Worm (Caenorhabditis elegans) whole organism, L1 larva: ENCODE results near the gene T25F10.3.

Experiments used
- hpl-2 ChIP-seq: fragments of 150-350 bp; optimal IDR thresholded peaks from 2 replicates; lab custom pipeline; 2014; ENCODE audit warnings: missing biosample characterization, missing genetic modification reagents, missing genetic modification characterization
- nhr-20 ChIP-seq: sonication (generic microtip); optimal IDR thresholded peaks from 2 replicates; lab custom pipeline; 2016; ENCODE audit warnings: mild to moderate bottlenecking, missing genetic modification characterization, missing compliant biosample characterization
- pqm-1 ChIP-seq: sonication (generic microtip); optimal IDR thresholded peaks from 3 replicates; lab custom pipeline; 2017; ENCODE audit warnings: missing biosample characterization, missing genetic modification characterization
- zip-4 ChIP-seq: fragments of 200-800 bp; sonication (Bioruptor generic); optimal IDR thresholded peaks from 2 replicates; lab custom pipeline; 2018; ENCODE audit warnings: mild to moderate bottlenecking, missing genetic modification characterization, moderate library complexity, missing compliant biosample characterization

DNA sequence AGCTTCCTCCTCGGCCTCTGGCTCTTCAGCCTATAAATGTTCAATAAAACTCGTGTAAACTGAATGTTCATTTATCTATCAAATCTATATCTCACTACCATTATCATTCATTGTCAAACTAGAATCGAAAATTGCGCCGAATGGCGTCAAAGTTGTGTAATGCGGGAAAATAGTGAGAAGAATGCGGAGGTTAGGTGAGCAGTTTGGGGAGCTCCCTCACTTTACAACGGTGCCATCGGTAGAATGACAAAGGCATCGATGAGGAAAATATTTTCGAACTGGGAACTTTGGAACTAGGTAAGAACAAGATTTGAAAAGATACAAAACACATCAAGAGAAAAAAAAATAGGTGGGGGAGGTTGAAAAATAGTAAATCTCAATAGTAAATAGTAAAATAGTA lies 22.7 kb downstream of the T25F10.3 start:
- TF ChIP-seq pqm-1 (tag; lab: Kevin White, UChicago): no peak
- no peak for TF ChIP-seq nhr-20
- no peak for TF ChIP-seq zip-4 (GFP tag; lab: Kevin White, UChicago)
- no peak for TF ChIP-seq hpl-2 (GFP tag; lab: Kevin White, UChicago)
